Fruit fly (Drosophila melanogaster): ENCODE data around the gene IleRS.

DNA sequence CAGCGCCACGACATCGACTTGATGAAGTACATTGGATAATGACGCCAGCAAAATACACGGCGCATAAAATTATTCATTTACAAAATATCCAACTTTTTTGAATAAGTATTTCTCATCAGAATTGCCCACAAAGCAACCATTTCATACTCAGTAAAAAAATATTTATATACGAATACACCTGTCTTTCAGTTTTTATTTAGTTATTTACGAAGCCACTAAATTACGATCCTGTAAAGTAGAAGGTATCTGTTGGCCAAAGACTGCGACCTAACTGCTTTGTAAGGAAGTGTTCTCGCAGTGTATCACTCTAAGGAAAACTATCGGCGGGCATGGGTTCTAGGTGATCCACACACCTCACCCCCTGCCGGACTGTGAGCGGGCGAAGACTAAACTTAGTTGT, 11.3 kb upstream of the IleRS start:
- TF ChIP-seq gl (tag; optimal IDR thresholded peaks at IDR 0.05), result no peak
- no peak for TF ChIP-seq CG13204 (GFP tag; optimal IDR thresholded peaks at IDR 0.05)
- TF ChIP-seq fd96Ca (GFP tag; IDR thresholded peaks at IDR 0.05), result peak; percentile 75
- TF ChIP-seq CG17806 (tag; optimal IDR thresholded peaks at IDR 0.05), result no peak
- no peak for TF ChIP-seq Pif1B (GFP tag; optimal IDR thresholded peaks at IDR 0.05)
- TF ChIP-seq CG14655 (GFP tag; optimal IDR thresholded peaks at IDR 0.05), result no peak
- no peak for TF ChIP-seq EcR (GFP tag; optimal IDR thresholded peaks at IDR 0.05)
- TF ChIP-seq rn (GFP tag; IDR thresholded peaks at IDR 0.05), result 0 out of 2 replicates have a peak, but pooled peaks have one; percentile 48
- TF ChIP-seq CG4496 (GFP tag; IDR thresholded peaks at IDR 0.05), result peak; percentile 74
- no peak for TF ChIP-seq CG10348 (GFP tag; IDR thresholded peaks at IDR 0.05)
- TF ChIP-seq CG8159 (tag; optimal IDR thresholded peaks at IDR 0.05), result no peak

Data from whole organism, pupa.